Fruit fly (Drosophila melanogaster) whole organism, prepupa: Measurements from ENCODE around the gene Shawl.

Source experiments
- Blimp-1 ChIP-seq: fragments of 200-800 bp; sonication (Bioruptor generic); optimal IDR thresholded peaks from 3 replicates; lab custom pipeline; 2017; ENCODE audit warnings: missing biosample characterization, missing genetic modification characterization, mild to moderate bottlenecking, moderate library complexity, missing genetic modification reagents
- CG10631 ChIP-seq: fragments of 200-800 bp; sonication (Bioruptor generic); optimal IDR thresholded peaks from 2 replicates; lab custom pipeline; 2016; ENCODE audit warnings: missing biosample characterization, missing genetic modification characterization
- CG11762 ChIP-seq: fragments of 200-800 bp; sonication (Bioruptor generic); optimal IDR thresholded peaks from 3 replicates; lab custom pipeline; 2016; ENCODE audit warnings: missing biosample characterization, missing genetic modification characterization; ENCODE audit not compliant: insufficient read depth
- CG16779 ChIP-seq: fragments of 200-800 bp; sonication (Bioruptor generic); optimal IDR thresholded peaks from 3 replicates; lab custom pipeline; 2017; ENCODE audit warnings: missing biosample characterization, mild to moderate bottlenecking, missing genetic modification characterization
- CG3032 ChIP-seq: fragments of 200-800 bp; optimal IDR thresholded peaks from 2 replicates; lab custom pipeline; 2019; ENCODE audit warnings: missing biosample characterization, mild to moderate bottlenecking, missing genetic modification characterization, moderate library complexity
- CG34406 ChIP-seq: fragments of 200-800 bp; sonication (Bioruptor generic); optimal IDR thresholded peaks from 3 replicates; lab custom pipeline; 2016; ENCODE audit warnings: missing biosample characterization, missing genetic modification characterization
- CG4318 ChIP-seq: fragments of 200-800 bp; sonication (Bioruptor generic); optimal IDR thresholded peaks from 3 replicates; lab custom pipeline; 2017; ENCODE audit warnings: missing biosample characterization, mild to moderate bottlenecking, missing genetic modification characterization
- CG6854 ChIP-seq: fragments of 200-800 bp; sonication (Bioruptor generic); optimal IDR thresholded peaks from 2 replicates; lab custom pipeline; 2017; ENCODE audit warnings: missing biosample characterization, mild to moderate bottlenecking, missing genetic modification characterization
- CG8319 ChIP-seq: fragments of 200-800 bp; sonication (Bioruptor generic); optimal IDR thresholded peaks from 3 replicates; lab custom pipeline; 2016; ENCODE audit warnings: missing biosample characterization, missing genetic modification characterization
- Gug ChIP-seq: fragments of 200-800 bp; sonication (Bioruptor generic); IDR thresholded peaks from 2 replicates; pipeline ENCODE4 v1.3.6; 2022; ENCODE audit warnings: missing biosample characterization, missing genetic modification characterization
- Sox102F ChIP-seq: fragments of 200-800 bp; sonication (Bioruptor generic); optimal IDR thresholded peaks from 2 replicates; lab custom pipeline; 2016; ENCODE audit warnings: missing biosample characterization, mild to moderate bottlenecking, missing genetic modification characterization
- Sox15 ChIP-seq: fragments of 200-800 bp; sonication (Bioruptor generic); optimal IDR thresholded peaks from 3 replicates; lab custom pipeline; 2016; ENCODE audit warnings: missing biosample characterization, missing genetic modification characterization
- fd59A ChIP-seq: fragments of 200-800 bp; sonication (Bioruptor generic); optimal IDR thresholded peaks from 2 replicates; lab custom pipeline; 2017; ENCODE audit warnings: missing biosample characterization, mild to moderate bottlenecking, missing genetic modification characterization, missing genetic modification reagents
- lz ChIP-seq: fragments of 200-800 bp; sonication (Bioruptor generic); optimal IDR thresholded peaks from 3 replicates; lab custom pipeline; 2016; ENCODE audit warnings: missing biosample characterization, missing genetic modification characterization

- TF ChIP-seq CG16779 (no peak), CG11762 (peak; percentile 24), Sox15 (no peak), CG6854 (no peak), CG3032 (peak; percentile 21), Sox102F (GFP tag; lab: Kevin White, UChicago) (peak; percentile 72), Blimp-1 (GFP tag; lab: Kevin White, UChicago) (no peak), fd59A (GFP tag; lab: Kevin White, UChicago) (no peak), CG10631 (GFP tag; lab: Kevin White, UChicago) (peak; percentile 19), CG4318 (no peak), lz (GFP tag; lab: Kevin White, UChicago) (peak; percentile 77), CG34406 (GFP tag; lab: Kevin White, UChicago) (peak; percentile 39), Gug (no peak), CG8319 (GFP tag; lab: Kevin White, UChicago) (no peak)
Observed at dm6 chr2L:9438227-9438626, 23.3 kb upstream of the Shawl start.
